Worm (Caenorhabditis elegans) whole organism, L1 larva: Measurements from ENCODE around the gene fbxa-144.

Source experiments
- efl-3 ChIP-seq: fragments of 200-800 bp; sonication (Bioruptor generic); optimal IDR thresholded peaks from 2 replicates; lab custom pipeline; 2018; ENCODE audit warnings: mild to moderate bottlenecking, missing genetic modification characterization, missing compliant biosample characterization
- sup-37 ChIP-seq: fragments of 200-800 bp; sonication (Bioruptor generic); optimal IDR thresholded peaks from 2 replicates; lab custom pipeline; 2018; ENCODE audit warnings: mild to moderate bottlenecking, missing genetic modification characterization, missing compliant biosample characterization

DNA sequence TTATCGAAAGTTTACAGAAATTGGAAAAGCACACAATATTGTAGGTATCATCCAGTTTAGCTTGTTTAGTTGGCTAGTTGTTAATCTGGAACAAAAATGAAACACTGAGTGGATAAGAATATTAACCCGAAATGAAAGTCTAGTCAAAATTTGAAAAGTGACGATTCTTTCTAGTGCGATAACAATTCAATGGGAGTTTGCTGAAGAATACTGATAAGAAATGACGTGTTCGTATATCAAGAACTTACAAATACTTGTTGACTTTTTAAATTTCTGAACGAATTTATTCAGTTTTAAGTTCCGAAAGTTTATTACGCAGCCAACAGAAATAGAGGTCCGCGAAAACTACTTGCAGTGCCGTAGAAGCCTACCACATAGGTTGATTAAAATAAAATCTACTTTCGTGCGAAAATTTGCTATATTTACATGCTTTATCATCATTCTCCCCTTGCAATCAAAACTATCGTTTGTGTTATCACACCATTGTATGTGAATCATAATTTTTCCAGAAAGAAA is 10.5 kb upstream of the fbxa-144 start, which contains the start of gene fbxa-88:
- no peak for TF ChIP-seq efl-3
- no peak for TF ChIP-seq sup-37
